Worm (Caenorhabditis elegans): ENCODE data around the gene eif-2Bepsilon.

- TF ChIP-seq Y67H2A.10 (GFP tag; conservative IDR thresholded peaks at IDR 0.05) (no peak), ekl-4 (GFP tag; IDR thresholded peaks at IDR 0.05) (no peak), ceh-27 (GFP tag; optimal IDR thresholded peaks at IDR 0.05) (no peak), F39B2.1 (GFP tag; IDR thresholded peaks at IDR 0.05) (no peak), let-526 (GFP tag; IDR thresholded peaks at IDR 0.05) (no peak)
Observed at ce11 chrII:8661539-8661938, at the start of gene eif-2Bepsilon, which contains the start of gene piga-1.

All from whole organism, young adult.